Worm (Caenorhabditis elegans): ENCODE data around the gene B0218.7.

Gene B0218.7

DNA sequence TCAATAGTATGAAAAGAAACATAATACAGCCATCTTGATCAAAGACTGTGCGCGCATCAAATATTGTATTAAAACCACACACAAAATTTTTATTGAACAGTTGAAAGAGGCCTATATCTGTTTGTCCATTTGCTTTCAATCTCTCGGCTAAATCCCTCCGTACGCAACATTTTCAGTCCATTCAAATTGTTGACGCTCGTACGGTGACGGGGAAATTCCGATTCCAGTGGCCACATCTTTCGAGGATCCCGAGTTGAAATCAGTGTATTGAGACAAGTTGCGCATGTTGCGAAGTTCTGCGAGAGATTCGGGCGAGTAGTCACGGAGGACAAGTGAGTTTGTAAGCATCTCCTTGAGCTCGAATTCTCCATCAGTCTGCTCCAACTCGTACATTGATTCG, 1.3 kb downstream of the B0218.7 start:
- TF ChIP-seq unc-39 (tag; optimal IDR thresholded peaks at IDR 0.05) (no peak), R02D3.7 (tag; optimal IDR thresholded peaks at IDR 0.05) (no peak), nhr-25 (tag; optimal IDR thresholded peaks at IDR 0.05) (no peak), snpc-4 (tag; optimal IDR thresholded peaks at IDR 0.05) (no peak), nhr-77 (tag; optimal IDR thresholded peaks at IDR 0.05) (no peak)

DNA sequence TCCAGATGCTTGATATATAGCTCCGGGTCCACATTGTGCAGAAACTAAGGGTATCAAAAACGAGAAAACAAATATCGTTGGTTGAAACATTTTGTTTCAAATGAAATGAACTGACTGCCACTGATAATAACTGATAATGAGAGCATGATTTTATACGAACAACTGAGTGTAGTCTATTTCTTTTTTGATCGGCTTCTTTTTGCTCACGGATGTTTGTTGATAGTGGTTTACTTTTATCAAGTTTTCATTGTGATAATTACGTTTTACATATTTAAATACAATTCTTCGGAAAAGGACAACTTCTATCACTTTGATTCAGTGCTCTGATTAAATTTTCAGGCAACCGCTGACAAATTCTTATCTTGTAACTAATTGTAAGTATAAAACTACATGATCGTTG, 2.2 kb downstream of the B0218.7 start, which contains the start of gene clec-51:
TSS of gene clec-51 (minus strand) at position 114 of the 400 bp plus-strand sequence.
- TF ChIP-seq fos-1 (tag; optimal IDR thresholded peaks at IDR 0.05) (peak; percentile 63), Y55F3AM.14 (GFP tag; optimal IDR thresholded peaks at IDR 0.05) (no peak), skn-1 (tag; optimal IDR thresholded peaks at IDR 0.05) (peak; percentile 2), sma-9 (GFP tag; optimal IDR thresholded peaks at IDR 0.05) (peak; percentile 26), sma-9 (tag; optimal IDR thresholded peaks at IDR 0.05) (no peak)

DNA sequence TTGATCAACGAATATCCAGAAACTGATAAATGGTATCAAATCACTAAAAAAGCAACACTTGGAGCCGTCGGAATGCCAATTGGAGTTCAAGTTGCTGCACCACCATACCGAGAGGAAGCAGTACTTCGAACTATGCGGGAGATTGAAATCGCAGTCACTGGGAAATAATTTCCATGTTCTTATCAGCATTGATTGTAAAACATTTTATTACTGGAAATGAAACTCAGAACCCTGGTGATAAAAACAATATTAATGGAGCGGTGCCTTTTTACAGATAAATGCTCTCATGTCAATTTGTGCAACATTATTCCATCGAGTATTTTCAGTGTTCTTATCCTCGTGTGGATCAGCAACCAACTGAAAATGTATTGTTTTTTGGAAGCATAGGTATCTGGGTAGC, 4.1 kb downstream of the B0218.7 start:
- TF ChIP-seq fos-1 (tag; optimal IDR thresholded peaks at IDR 0.05) (peak; percentile 52), sma-9 (GFP tag; optimal IDR thresholded peaks at IDR 0.05) (no peak), sma-9 (tag; optimal IDR thresholded peaks at IDR 0.05) (no peak)

DNA sequence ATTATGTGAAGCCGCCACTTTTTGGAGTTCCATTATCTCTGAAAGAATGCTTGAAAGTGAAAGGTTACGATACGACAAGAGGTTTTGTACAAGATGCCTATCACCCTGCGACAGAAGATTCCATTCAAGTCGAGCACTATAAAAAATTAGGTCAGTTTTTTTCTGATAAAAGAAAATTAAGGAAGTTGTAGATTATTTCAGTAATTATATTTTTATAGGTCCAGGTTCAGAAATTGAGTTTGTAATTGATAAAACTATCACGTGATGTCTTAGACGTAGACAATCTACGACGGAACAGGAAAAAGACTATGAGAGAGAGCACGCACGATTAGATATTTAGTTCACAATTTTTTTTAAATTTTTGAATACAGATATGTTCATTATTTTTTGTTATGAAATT, 5.9 kb downstream of the B0218.7 start:
- TF ChIP-seq fos-1 (tag; optimal IDR thresholded peaks at IDR 0.05) (peak; percentile 1), ceh-16 (tag; optimal IDR thresholded peaks at IDR 0.05) (no peak), mbf-1 (tag; optimal IDR thresholded peaks at IDR 0.05) (no peak), skn-1 (tag; optimal IDR thresholded peaks at IDR 0.05) (no peak), nhr-11 (tag; optimal IDR thresholded peaks at IDR 0.05) (no peak)

DNA sequence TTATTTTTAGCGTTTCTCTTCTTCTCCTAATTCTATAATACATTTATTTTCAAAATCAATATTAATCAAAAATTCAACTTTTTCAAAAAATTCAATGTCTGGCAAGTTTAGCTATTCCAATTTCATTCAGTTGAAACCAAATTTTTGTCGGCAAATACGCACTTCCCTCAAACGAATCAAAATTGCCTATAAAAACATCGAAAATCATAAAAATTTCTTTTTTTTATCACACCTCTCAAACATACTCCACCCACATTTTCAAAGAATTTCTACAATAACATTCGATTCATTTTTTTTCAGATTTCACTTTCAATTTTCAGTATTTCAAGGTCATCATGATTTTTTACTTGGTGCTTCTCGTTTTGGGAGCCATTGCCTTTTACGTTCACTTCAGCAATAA, 6.8 kb downstream of the B0218.7 start, which contains the start of gene faah-1:
TSS of gene faah-1 (plus strand) at position 301 of the 400 bp plus-strand sequence.
- TF ChIP-seq dmd-4 (tag; optimal IDR thresholded peaks at IDR 0.05) (no peak), ztf-4 (tag; optimal IDR thresholded peaks at IDR 0.05) (no peak), C34F6.9 (tag; optimal IDR thresholded peaks at IDR 0.05) (no peak), nhr-237 (tag; optimal IDR thresholded peaks at IDR 0.05) (no peak), elt-3 (tag; optimal IDR thresholded peaks at IDR 0.05) (no peak), egl-27 (tag; optimal IDR thresholded peaks at IDR 0.05) (no peak), unc-62 (GFP tag; optimal IDR thresholded peaks at IDR 0.05) (no peak), nhr-12 (tag; optimal IDR thresholded peaks at IDR 0.05) (no peak), sma-3 (GFP tag; optimal IDR thresholded peaks at IDR 0.05) (no peak), elt-1 (tag; optimal IDR thresholded peaks at IDR 0.05) (no peak)

DNA sequence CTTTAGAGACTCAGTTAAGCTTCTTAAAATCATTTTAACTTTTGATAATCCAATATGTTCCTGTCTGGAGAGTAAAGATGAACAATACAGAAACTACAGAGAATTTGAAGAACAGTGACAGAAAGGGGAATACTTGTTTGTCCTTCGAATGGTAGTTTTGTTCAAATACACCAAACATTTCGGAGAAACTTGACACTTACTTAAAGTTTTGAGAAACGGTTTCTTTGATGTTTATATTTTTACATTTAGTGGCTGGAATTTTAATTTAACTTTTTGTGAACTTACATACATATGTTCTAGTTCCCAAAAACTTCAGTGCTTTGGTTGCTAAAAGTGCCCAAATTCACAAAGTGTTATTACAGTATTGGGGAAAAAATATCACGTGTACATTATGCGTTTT, 8.7 kb downstream of the B0218.7 start, which contains the start of gene B0218.5:
TSS of gene B0218.5 (minus strand) at position 101 of the 400 bp plus-strand sequence.
- TF ChIP-seq lsy-2 (tag; optimal IDR thresholded peaks at IDR 0.05) (no peak), nhr-12 (tag; optimal IDR thresholded peaks at IDR 0.05) (no peak), R02D3.7 (tag; optimal IDR thresholded peaks at IDR 0.05) (no peak), nhr-21 (tag; optimal IDR thresholded peaks at IDR 0.05) (no peak), elt-1 (tag; optimal IDR thresholded peaks at IDR 0.05) (no peak), nhr-237 (tag; optimal IDR thresholded peaks at IDR 0.05) (no peak), nhr-129 (tag; optimal IDR thresholded peaks at IDR 0.05) (no peak), mdl-1 (tag; optimal IDR thresholded peaks at IDR 0.05) (no peak), crh-2 (tag; optimal IDR thresholded peaks at IDR 0.05) (no peak), ztf-4 (tag; optimal IDR thresholded peaks at IDR 0.05) (no peak), fos-1 (tag; optimal IDR thresholded peaks at IDR 0.05) (no peak), nhr-25 (tag; optimal IDR thresholded peaks at IDR 0.05) (no peak), blmp-1 (tag; optimal IDR thresholded peaks at IDR 0.05; ENCODE audit: insufficient read depth) (no peak), nhr-10 (tag; optimal IDR thresholded peaks at IDR 0.05) (no peak), Y55F3AM.14 (GFP tag; optimal IDR thresholded peaks at IDR 0.05) (no peak), lin-11 (tag; optimal IDR thresholded peaks at IDR 0.05) (no peak), nhr-23 (tag; optimal IDR thresholded peaks at IDR 0.05) (no peak), lin-39 (tag; optimal IDR thresholded peaks at IDR 0.05) (no peak)
